Fruit fly (Drosophila melanogaster): ENCODE results near the gene CG32071.
A peak's percentile ranks its signal among the peaks of the same experiment; 100 is the strongest.

Gene CG32071

DNA sequence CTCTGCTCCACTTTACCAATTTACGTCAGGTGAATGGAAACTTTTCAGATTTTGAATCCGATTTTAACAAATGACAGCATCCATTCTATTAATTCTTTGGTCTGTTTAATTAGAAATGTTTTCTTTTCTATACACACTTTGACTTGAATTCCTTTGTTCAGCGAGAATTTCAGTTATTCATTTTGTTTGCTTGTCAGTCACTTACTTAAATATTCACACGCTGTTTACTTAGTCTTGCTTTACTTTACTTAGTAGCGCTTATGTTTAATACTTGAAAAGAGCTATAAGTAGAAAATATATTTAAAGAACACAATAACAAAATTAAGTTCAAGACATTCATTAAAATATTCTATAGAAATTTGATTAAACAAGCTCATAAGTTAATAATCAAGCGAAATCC is 3.8 kb upstream of the CG32071 start, which contains the start of gene CG32073 (continued):
- no peak for TF ChIP-seq al (GFP tag; IDR thresholded peaks at IDR 0.05)
- peak; percentile 21 for TF ChIP-seq CG15696 (tag; optimal IDR thresholded peaks at IDR 0.05)
- TF ChIP-seq Asciz (GFP tag; optimal IDR thresholded peaks at IDR 0.05) = peak; percentile 23
- TF ChIP-seq CG17612 (GFP tag; IDR thresholded peaks at IDR 0.05) = no peak
- TF ChIP-seq Tbp (GFP tag; optimal IDR thresholded peaks at IDR 0.05) = no peak
- no peak for TF ChIP-seq CG13775 (GFP tag; optimal IDR thresholded peaks at IDR 0.05)
- no peak for TF ChIP-seq lilli (GFP tag; optimal IDR thresholded peaks at IDR 0.05)
- no peak for TF ChIP-seq Dip3 (GFP tag; optimal IDR thresholded peaks at IDR 0.05)
- no peak for TF ChIP-seq CG2116 (GFP tag; optimal IDR thresholded peaks at IDR 0.05)
- TF ChIP-seq Sry-δ (GFP tag; optimal IDR thresholded peaks at IDR 0.05) = peak; percentile 29
- no peak for TF ChIP-seq CG7745 (tag; optimal IDR thresholded peaks at IDR 0.05)
- no peak for TF ChIP-seq CG6791 (GFP tag; IDR thresholded peaks at IDR 0.05; ENCODE audit: partially characterized antibody)
- no peak for TF ChIP-seq CG4617 (GFP tag; optimal IDR thresholded peaks at IDR 0.05; ENCODE audit: borderline replicate concordance)
- TF ChIP-seq CG10267 (tag; optimal IDR thresholded peaks at IDR 0.05) = peak; percentile 25
- peak; percentile 64 for TF ChIP-seq cwo (GFP tag; optimal IDR thresholded peaks at IDR 0.05)
- TF ChIP-seq wek (GFP tag; optimal IDR thresholded peaks at IDR 0.05) = peak; percentile 40
- no peak for TF ChIP-seq Nf-YC (tag; optimal IDR thresholded peaks at IDR 0.05)
- TF ChIP-seq sd (tag; optimal IDR thresholded peaks at IDR 0.05) = no peak
- no peak for TF ChIP-seq chif (GFP tag; optimal IDR thresholded peaks at IDR 0.05)
- no peak for TF ChIP-seq rib (GFP tag; IDR thresholded peaks at IDR 0.05)
- TF ChIP-seq CG13296 (GFP tag; optimal IDR thresholded peaks at IDR 0.05) = peak; percentile 55
- no peak for TF ChIP-seq Deaf1 (tag; optimal IDR thresholded peaks at IDR 0.05)
- TF ChIP-seq dysf (GFP tag; IDR thresholded peaks at IDR 0.05) = no peak
- no peak for TF ChIP-seq CG43689 (GFP tag; IDR thresholded peaks at IDR 0.05)
- peak; percentile 66 for TF ChIP-seq Sox100B (GFP tag; optimal IDR thresholded peaks at IDR 0.05)
- peak; percentile 28 for TF ChIP-seq CG4854 (GFP tag; optimal IDR thresholded peaks at IDR 0.05)
- peak; percentile 75 for TF ChIP-seq CG18599 (GFP tag; optimal IDR thresholded peaks at IDR 0.05)
- no peak for TF ChIP-seq CHES-1-like (GFP tag; optimal IDR thresholded peaks at IDR 0.05)
- no peak for TF ChIP-seq CG17568 (GFP tag; optimal IDR thresholded peaks at IDR 0.05)
- TF ChIP-seq Fer1 (GFP tag; optimal IDR thresholded peaks at IDR 0.05) = peak; percentile 56
- TF ChIP-seq org-1 (GFP tag; optimal IDR thresholded peaks at IDR 0.05) = peak; percentile 1
- peak; percentile 42 for TF ChIP-seq CG5180 (GFP tag; optimal IDR thresholded peaks at IDR 0.05)
- peak; percentile 49 for TF ChIP-seq unpg (GFP tag; optimal IDR thresholded peaks at IDR 0.05)
- TF ChIP-seq lov (optimal IDR thresholded peaks at IDR 0.05) = no peak
- no peak for TF ChIP-seq lov (GFP tag; IDR thresholded peaks at IDR 0.05)
- peak; percentile 44 for TF ChIP-seq CG2712 (tag; optimal IDR thresholded peaks at IDR 0.05)
- TF ChIP-seq Hr39 (optimal IDR thresholded peaks at IDR 0.05) = no peak
- TF ChIP-seq CG10979 (tag; optimal IDR thresholded peaks at IDR 0.05) = peak; percentile 33
- TF ChIP-seq exex (tag; optimal IDR thresholded peaks at IDR 0.05) = no peak
- TF ChIP-seq CG18262 (tag; optimal IDR thresholded peaks at IDR 0.05) = peak; percentile 43
- TF ChIP-seq wor (GFP tag; IDR thresholded peaks at IDR 0.05) = no peak
- TF ChIP-seq CG17912 (GFP tag; optimal IDR thresholded peaks at IDR 0.05) = no peak
- peak; percentile 53; the same call in 2 of the 3 replicates for TF ChIP-seq CG17361 (GFP tag; IDR thresholded peaks at IDR 0.05)
- TF ChIP-seq amos (GFP tag; IDR thresholded peaks at IDR 0.05; ENCODE audit: partially characterized antibody) = no peak
- TF ChIP-seq insv (GFP tag; optimal IDR thresholded peaks at IDR 0.05) = no peak
- TF ChIP-seq CG4424 (GFP tag; optimal IDR thresholded peaks at IDR 0.05) = peak; percentile 40
- peak; percentile 35 for TF ChIP-seq Max (GFP tag; optimal IDR thresholded peaks at IDR 0.05)
- TF ChIP-seq CG42726 (GFP tag; IDR thresholded peaks at IDR 0.05; ENCODE audit: partially characterized antibody) = no peak
- no peak for TF ChIP-seq odd (GFP tag; optimal IDR thresholded peaks at IDR 0.05)
- no peak for TF ChIP-seq CG16813 (GFP tag; IDR thresholded peaks at IDR 0.05; ENCODE audit: partially characterized antibody)
- no peak for TF ChIP-seq z (GFP tag; IDR thresholded peaks at IDR 0.05)

Measured in whole organism, embryonic.